Worm (Caenorhabditis elegans) whole organism, L3 larva: ENCODE measurements around the gene ttbk-8.1.

ENCODE experiments used
- ceh-16 ChIP-seq: sonication (generic microtip); optimal IDR thresholded peaks from 2 replicates; lab custom pipeline; 2017; ENCODE audit warnings: missing biosample characterization, missing genetic modification characterization
- daf-12 ChIP-seq: fragments of 150-350 bp; optimal IDR thresholded peaks from 2 replicates; lab custom pipeline; 2014; ENCODE audit warnings: missing biosample characterization, missing genetic modification reagents, missing genetic modification characterization
- elt-2 ChIP-seq: sonication (generic microtip); optimal IDR thresholded peaks from 2 replicates; lab custom pipeline; 2016; ENCODE audit warnings: missing genetic modification reagents, mild to moderate bottlenecking, missing genetic modification characterization, missing compliant biosample characterization
- nhr-12 ChIP-seq: fragments of 150-350 bp; optimal IDR thresholded peaks from 2 replicates; lab custom pipeline; 2014; ENCODE audit warnings: missing biosample characterization, missing genetic modification characterization

- TF ChIP-seq ceh-16 (tag; lab: Kevin White, UChicago) (no peak), daf-12 (no peak), elt-2 (tag; lab: Kevin White, UChicago) (no peak), nhr-12 (no peak)
These were observed 37.9 kb downstream of the ttbk-8.1 start for ce11 chrIV:13510049-13510448.
